Worm (Caenorhabditis elegans) whole organism, L4 larva: Measurements from ENCODE around the gene C46A5.6.

Source experiments
- D1046.2 ChIP-seq: fragments of 200-800 bp; sonication (Bioruptor generic); IDR thresholded peaks from 2 replicates; pipeline ENCODE4 v1.3.6; 2022; ENCODE audit warnings: missing genetic modification characterization, missing compliant biosample characterization
- F26F4.8 ChIP-seq: fragments of 200-800 bp; sonication (Bioruptor generic); conservative IDR thresholded peaks from 2 replicates; pipeline ENCODE4 v1.3.6; 2022; ENCODE audit warnings: missing genetic modification characterization, missing compliant biosample characterization
- T26A8.4 ChIP-seq: fragments of 200-800 bp; sonication (Bioruptor generic); IDR thresholded peaks from 2 replicates; pipeline ENCODE4 v1.3.6; 2022; ENCODE audit warnings: missing genetic modification characterization, missing compliant biosample characterization
- Y105C5A.15 ChIP-seq: fragments of 200-800 bp; sonication (Bioruptor generic); IDR thresholded peaks from 2 replicates; pipeline ENCODE4 v1.3.6; 2022; ENCODE audit warnings: missing genetic modification characterization, missing compliant biosample characterization
- aha-1 ChIP-seq: fragments of 150-350 bp; peaks from one replicate; lab custom pipeline; 2014; ENCODE audit warnings: missing biosample characterization, missing genetic modification characterization
- aly-2 ChIP-seq: sonication (generic microtip); optimal IDR thresholded peaks from 2 replicates; lab custom pipeline; 2018; ENCODE audit warnings: missing biosample characterization, missing genetic modification characterization
- arid-1 ChIP-seq: fragments of 200-800 bp; sonication (Bioruptor generic); conservative IDR thresholded peaks from 2 replicates; pipeline ENCODE4 v1.3.6; 2022; ENCODE audit warnings: missing genetic modification reagents, missing genetic modification characterization, missing compliant biosample characterization
- ceh-28 ChIP-seq: fragments of 150-350 bp; optimal IDR thresholded peaks from 2 replicates; lab custom pipeline; 2014; ENCODE audit warnings: missing biosample characterization, missing genetic modification reagents, missing genetic modification characterization
- ceh-44 ChIP-seq: fragments of 200-800 bp; sonication (Bioruptor generic); IDR thresholded peaks from 2 replicates; pipeline ENCODE4 v1.3.6; 2022; ENCODE audit warnings: missing genetic modification reagents, missing genetic modification characterization, missing compliant biosample characterization
- ces-1 ChIP-seq: fragments of 150-350 bp; sonication (generic microtip); optimal IDR thresholded peaks from 4 replicates; lab custom pipeline; 2014; ENCODE audit warnings: missing biosample characterization, missing genetic modification reagents, missing genetic modification characterization
- cey-2 ChIP-seq: sonication (generic microtip); optimal IDR thresholded peaks from 3 replicates; lab custom pipeline; 2017; ENCODE audit warnings: missing genetic modification characterization, mild to moderate bottlenecking, missing compliant biosample characterization, antibody characterized with exemption, borderline replicate concordance; ENCODE audit not compliant: insufficient read depth
- daf-16 ChIP-seq, 3 experiments: sonication (generic microtip); optimal IDR thresholded peaks; 2 replicates each; lab custom pipeline; 2016 to 2017; ENCODE audit warnings: missing genetic modification characterization in 3 of 3, missing genetic modification reagents in 3 of 3, mild to moderate bottlenecking in 2 of 3, missing compliant biosample characterization in 2 of 3, missing biosample characterization in 1 of 3, moderate library complexity in 1 of 3
- duxl-1 ChIP-seq: sonication (generic microtip); optimal IDR thresholded peaks from 2 replicates; lab custom pipeline; 2016; ENCODE audit warnings: mild to moderate bottlenecking, missing genetic modification characterization, moderate library complexity, missing compliant biosample characterization; ENCODE audit not compliant: poor library complexity
- egl-43 ChIP-seq: fragments of 200-800 bp; sonication (Bioruptor generic); IDR thresholded peaks from 2 replicates; pipeline ENCODE4 v1.3.6; 2022; ENCODE audit warnings: missing genetic modification reagents, missing genetic modification characterization, missing compliant biosample characterization
- gei-8 ChIP-seq: fragments of 200-800 bp; sonication (Bioruptor generic); optimal IDR thresholded peaks from 2 replicates; lab custom pipeline; 2018; ENCODE audit warnings: mild to moderate bottlenecking, missing genetic modification characterization, missing compliant biosample characterization
- hlh-11 ChIP-seq: fragments of 200-800 bp; sonication (Bioruptor generic); optimal IDR thresholded peaks from 2 replicates; lab custom pipeline; 2018; ENCODE audit warnings: mild to moderate bottlenecking, missing genetic modification characterization, missing compliant biosample characterization
- hlh-30 ChIP-seq: sonication (generic microtip); optimal IDR thresholded peaks from 2 replicates; lab custom pipeline; 2017; ENCODE audit warnings: antibody characterized with exemption, mild to moderate bottlenecking, missing genetic modification characterization, missing compliant biosample characterization; ENCODE audit not compliant: insufficient read depth
- jun-1 ChIP-seq: fragments of 150-350 bp; optimal IDR thresholded peaks from 2 replicates; lab custom pipeline; 2014; ENCODE audit warnings: missing biosample characterization, missing genetic modification reagents, missing genetic modification characterization
- lin-1 ChIP-seq: fragments of 200-800 bp; sonication (Bioruptor generic); IDR thresholded peaks from 2 replicates; pipeline ENCODE4 v1.3.6; 2022; ENCODE audit warnings: missing genetic modification reagents, missing genetic modification characterization, missing compliant biosample characterization
- lin-15B ChIP-seq: fragments of 150-350 bp; sonication (generic microtip); optimal IDR thresholded peaks from 3 replicates; lab custom pipeline; 2014; ENCODE audit warnings: missing biosample characterization, missing genetic modification characterization
- lin-39 ChIP-seq: fragments of 150-350 bp; optimal IDR thresholded peaks from 2 replicates; lab custom pipeline; 2014; ENCODE audit warnings: missing biosample characterization, missing genetic modification reagents, missing genetic modification characterization
- mdl-1 ChIP-seq, 2 experiments: fragments of 150-350 bp in 1 of 2; sonication (generic microtip) in 1 of 2; optimal IDR thresholded peaks; 2 replicates each; lab custom pipeline; 2014 to 2017; ENCODE audit warnings: missing biosample characterization in 2 of 2, missing genetic modification characterization in 2 of 2
- mdt-29 ChIP-seq: fragments of 200-800 bp; sonication (Bioruptor generic); IDR thresholded peaks from 2 replicates; pipeline ENCODE4 v1.3.6; 2022; ENCODE audit warnings: missing genetic modification reagents, missing genetic modification characterization, missing compliant biosample characterization
- mep-1 ChIP-seq: fragments of 150-350 bp; sonication (generic microtip); optimal IDR thresholded peaks from 3 replicates; lab custom pipeline; 2014; ENCODE audit warnings: missing biosample characterization, missing genetic modification characterization
- mes-2 ChIP-seq: sonication (generic microtip); optimal IDR thresholded peaks from 2 replicates; lab custom pipeline; 2016; ENCODE audit warnings: missing genotype, mild to moderate bottlenecking, missing genetic modification characterization, missing compliant biosample characterization; ENCODE audit not compliant: poor library complexity, severe bottlenecking
- mxl-2 ChIP-seq: fragments of 200-800 bp; sonication (Bioruptor generic); conservative IDR thresholded peaks from 2 replicates; pipeline ENCODE4 v1.3.6; 2022; ENCODE audit warnings: missing genetic modification reagents, missing genetic modification characterization, missing compliant biosample characterization
- nhr-111 ChIP-seq: fragments of 200-800 bp; sonication (Bioruptor generic); optimal IDR thresholded peaks from 2 replicates; lab custom pipeline; 2018; ENCODE audit warnings: mild to moderate bottlenecking, missing genetic modification characterization, missing compliant biosample characterization
- nhr-41 ChIP-seq: fragments of 200-800 bp; sonication (Bioruptor generic); IDR thresholded peaks from 2 replicates; pipeline ENCODE4 v1.3.6; 2022; ENCODE audit warnings: missing genetic modification reagents, missing genetic modification characterization, missing compliant biosample characterization
- pha-4 ChIP-seq, 2 experiments: fragments of 150-350 bp in 1 of 2; fragments of 200-800 bp in 1 of 2; sonication (Bioruptor generic) in 1 of 2; IDR thresholded peaks in 1 of 2; optimal IDR thresholded peaks in 1 of 2; 2 replicates each; pipeline versions ENCODE4 v1.3.6 to Lab custom; 2014 to 2022; ENCODE audit warnings: missing genetic modification characterization in 2 of 2, missing genetic modification reagents in 2 of 2, missing biosample characterization in 1 of 2, missing compliant biosample characterization in 1 of 2
- php-3 ChIP-seq: fragments of 200-800 bp; sonication (Bioruptor generic); IDR thresholded peaks from 2 replicates; pipeline ENCODE4 v1.3.6; 2022; ENCODE audit warnings: missing genetic modification reagents, missing genetic modification characterization, missing compliant biosample characterization
- sdz-12 ChIP-seq: fragments of 200-800 bp; sonication (Bioruptor generic); optimal IDR thresholded peaks from 2 replicates; lab custom pipeline; 2018; ENCODE audit warnings: mild to moderate bottlenecking, missing genetic modification characterization, missing compliant biosample characterization
- set-16 ChIP-seq: fragments of 200-800 bp; sonication (Bioruptor generic); IDR thresholded peaks from 2 replicates; pipeline ENCODE4 v1.3.6; 2022; ENCODE audit warnings: missing genetic modification reagents, missing genetic modification characterization, missing compliant biosample characterization
- skn-1 ChIP-seq: fragments of 150-350 bp; optimal IDR thresholded peaks from 2 replicates; lab custom pipeline; 2014; ENCODE audit warnings: missing biosample characterization, missing genetic modification characterization
- spr-1 ChIP-seq: sonication (generic microtip); optimal IDR thresholded peaks from 2 replicates; lab custom pipeline; 2016; ENCODE audit warnings: mild to moderate bottlenecking, missing genetic modification characterization, missing compliant biosample characterization
- spr-3 ChIP-seq: fragments of 200-800 bp; sonication (Bioruptor generic); optimal IDR thresholded peaks from 2 replicates; lab custom pipeline; 2018; ENCODE audit warnings: mild to moderate bottlenecking, missing genetic modification characterization, missing compliant biosample characterization
- unc-130 ChIP-seq: sonication (generic microtip); optimal IDR thresholded peaks from 2 replicates; lab custom pipeline; 2016; ENCODE audit warnings: missing genetic modification reagents, missing genetic modification characterization, missing compliant biosample characterization
- unc-62 ChIP-seq, 3 experiments: fragments of 150-350 bp in 1 of 3; sonication (generic microtip); optimal IDR thresholded peaks in 2 of 3; peaks in 1 of 3; 1 replicate in 1 of 3; 2 replicates in 2 of 3; lab custom pipeline; 2014 to 2017; ENCODE audit warnings: missing biosample characterization in 3 of 3, missing genetic modification characterization in 3 of 3, missing genetic modification reagents in 3 of 3, missing genotype in 1 of 3
- zag-1 ChIP-seq: fragments of 150-350 bp; optimal IDR thresholded peaks from 2 replicates; lab custom pipeline; 2014; ENCODE audit warnings: missing biosample characterization, missing genetic modification characterization
- zfp-2 ChIP-seq: sonication (generic microtip); optimal IDR thresholded peaks from 2 replicates; lab custom pipeline; 2016; ENCODE audit warnings: mild to moderate bottlenecking, missing genetic modification characterization, missing compliant biosample characterization
- zfp-3 ChIP-seq: fragments of 200-800 bp; sonication (Bioruptor generic); conservative IDR thresholded peaks from 2 replicates; pipeline ENCODE4 v1.3.6; 2022; ENCODE audit warnings: missing genetic modification reagents, missing genetic modification characterization, missing compliant biosample characterization
- zip-2 ChIP-seq: fragments of 150-350 bp; optimal IDR thresholded peaks from 2 replicates; lab custom pipeline; 2014; ENCODE audit warnings: missing biosample characterization, missing genetic modification characterization

The C46A5.6 gene

DNA sequence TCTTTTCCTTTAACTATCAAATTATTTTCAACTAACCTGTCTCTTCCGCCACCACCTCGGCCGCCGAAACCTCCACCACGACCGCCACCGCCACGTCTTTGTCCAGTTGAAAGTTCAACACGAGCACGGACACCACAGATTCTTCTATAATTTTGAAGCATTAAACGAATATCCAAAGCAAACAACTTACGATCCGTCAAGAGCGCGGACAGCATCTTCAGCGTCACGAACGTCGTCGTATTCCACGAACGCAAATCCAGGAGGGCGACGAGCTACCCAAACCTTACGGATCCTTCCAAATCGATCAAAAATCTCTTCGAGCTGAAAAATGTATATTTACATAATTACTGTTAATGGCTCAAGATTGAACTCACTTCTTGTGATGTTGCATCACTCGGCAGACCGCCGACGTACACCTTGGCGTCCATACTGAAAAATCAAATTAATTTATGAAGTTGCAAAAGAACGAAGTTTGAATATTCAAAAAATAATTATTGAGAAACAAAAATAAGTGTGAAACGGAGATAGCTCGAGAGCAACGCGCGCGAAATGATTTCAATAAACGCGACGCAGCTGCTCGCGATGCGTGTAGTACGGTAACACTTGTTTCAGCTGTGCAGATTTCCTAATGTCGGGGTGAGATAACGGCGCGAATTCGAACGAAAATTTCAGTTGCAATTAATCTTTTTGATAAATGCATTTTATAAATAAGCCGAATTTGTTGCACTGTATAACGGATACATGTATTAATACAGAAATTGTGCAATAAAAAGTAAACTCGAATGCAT, 27.3 kb upstream of the C46A5.6 start, which contains the start of gene rsp-6 (continued):
- TF ChIP-seq pha-4 (GFP tag; IDR thresholded peaks at IDR 0.05; lab: Robert Waterston, UW) (peak; percentile 61), pha-4 (tag; optimal IDR thresholded peaks at IDR 0.05; lab: Kevin White, UChicago) (peak; percentile 43), lin-1 (GFP tag; lab: Robert Waterston, UW) (no peak), ceh-28 (no peak), zip-2 (tag; lab: Kevin White, UChicago) (no peak), mep-1 (tag; lab: Kevin White, UChicago) (peak; percentile 91), aly-2 (no peak)

DNA sequence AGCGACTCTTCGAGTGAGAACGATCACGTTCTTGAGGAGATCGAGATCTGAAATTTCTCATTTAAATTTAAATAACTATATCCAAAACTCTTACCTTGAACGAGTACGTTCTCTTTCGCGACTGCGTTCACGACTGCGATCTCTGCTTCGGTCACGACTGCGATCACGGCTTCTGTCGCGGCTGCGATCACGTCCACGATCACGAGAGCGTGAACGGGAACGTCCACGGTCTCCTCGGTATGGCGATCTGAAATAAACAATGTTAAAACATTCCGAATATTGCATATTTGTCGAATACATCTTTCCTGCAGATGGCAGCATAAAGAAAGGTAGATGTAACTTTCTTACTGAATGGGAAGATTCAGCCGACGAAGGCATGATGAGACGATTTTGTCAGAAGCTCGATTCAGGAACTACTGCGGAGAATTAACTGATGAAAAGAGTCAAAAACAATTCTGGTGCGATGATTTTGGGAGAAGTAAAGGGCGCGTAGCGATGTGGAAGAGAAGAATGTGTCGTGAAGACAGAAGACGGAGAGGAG, 26.6 kb upstream of the C46A5.6 start:
- TF ChIP-seq ces-1 (no peak), egl-43 (GFP tag; lab: Robert Waterston, UW) (peak; percentile 3; the same call in 1 of the 2 replicates), aha-1 (peak; percentile 59), set-16 (0 out of 2 replicates have a peak, but pooled peaks have one; percentile 12)

DNA sequence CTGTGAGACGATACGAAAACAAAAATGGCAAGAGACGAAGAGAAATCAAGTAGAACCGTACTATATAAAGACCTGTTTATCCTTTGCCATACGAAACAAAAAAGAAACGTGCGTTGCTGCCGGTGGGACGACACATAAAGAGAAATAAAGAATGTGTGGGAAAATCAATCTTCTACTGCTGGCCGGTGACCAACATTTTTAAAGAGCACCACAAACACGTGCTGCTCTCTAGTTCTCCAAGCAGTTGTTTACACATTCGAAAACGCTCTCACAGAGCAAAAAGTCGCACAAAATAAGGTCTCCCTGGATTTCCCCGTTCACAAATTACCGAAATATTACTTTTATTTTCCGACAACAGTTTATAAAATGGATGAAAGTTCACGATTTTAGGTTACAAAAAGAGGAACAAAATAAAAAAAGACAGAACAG, 25.9 kb upstream of the C46A5.6 start, which contains the start of gene imp-3:
Gene imp-3 (minus strand): TSS at position 93 of the 429 bp plus-strand sequence.
- TF ChIP-seq skn-1 (tag; lab: Kevin White, UChicago) = no peak
- TF ChIP-seq mxl-2 (GFP tag; lab: Robert Waterston, UW) = peak; percentile 46; the same call in 1 of the 2 replicates
- no peak for TF ChIP-seq ceh-44 (GFP tag; lab: Robert Waterston, UW)
- TF ChIP-seq mdl-1 (tag; optimal IDR thresholded peaks at IDR 0.05; lab: Kevin White, UChicago) = peak; percentile 41 to 88
- TF ChIP-seq zfp-2 (tag; lab: Kevin White, UChicago) = no peak
- TF ChIP-seq daf-16 (GFP tag; optimal IDR thresholded peaks at IDR 0.05; lab: Kevin White, UChicago) = peak; percentile 28 to 60
- peak; percentile 88 for TF ChIP-seq daf-16 (tag; optimal IDR thresholded peaks at IDR 0.05; lab: Kevin White, UChicago)
- peak; percentile 53 for TF ChIP-seq zfp-3 (GFP tag; lab: Robert Waterston, UW)
- peak; percentile 18 for TF ChIP-seq spr-1
- TF ChIP-seq pha-4 (GFP tag; IDR thresholded peaks at IDR 0.05; lab: Robert Waterston, UW) = peak; percentile 71; the same call in 1 of the 2 replicates
- TF ChIP-seq pha-4 (tag; optimal IDR thresholded peaks at IDR 0.05; lab: Kevin White, UChicago) = peak; percentile 49
- no peak for TF ChIP-seq unc-130
- TF ChIP-seq hlh-30 (tag; lab: Kevin White, UChicago) = peak; percentile 81
- TF ChIP-seq lin-39 (tag; lab: Kevin White, UChicago) = no peak
- no peak for TF ChIP-seq ceh-28
- no peak for TF ChIP-seq duxl-1 (tag; lab: Kevin White, UChicago)
- peak; percentile 36 for TF ChIP-seq gei-8 (GFP tag; lab: Kevin White, UChicago)
- TF ChIP-seq aha-1 = peak; percentile 98
- peak in 1 of 2 experiments; percentile 12 for TF ChIP-seq unc-62 (GFP tag; optimal IDR thresholded peaks at IDR 0.05 in 1 of 2; lab: Kevin White, UChicago)
- TF ChIP-seq unc-62 (tag; optimal IDR thresholded peaks at IDR 0.05; lab: Kevin White, UChicago) = no peak
- peak; percentile 67 for TF ChIP-seq hlh-11 (tag; lab: Kevin White, UChicago)
- peak; percentile 69; the same call in 1 of the 2 replicates for TF ChIP-seq D1046.2 (GFP tag; lab: Robert Waterston, UW)
- no peak for TF ChIP-seq nhr-41
- no peak for TF ChIP-seq sdz-12
- no peak for TF ChIP-seq zag-1
- TF ChIP-seq mes-2 (tag; lab: Kevin White, UChicago) = peak; percentile 52
- peak; percentile 65; the same call in 1 of the 2 replicates for TF ChIP-seq arid-1 (GFP tag; lab: Robert Waterston, UW)
- TF ChIP-seq cey-2 (tag; lab: Kevin White, UChicago) = no peak
- no peak for TF ChIP-seq mdt-29
- peak; percentile 40 for TF ChIP-seq nhr-111 (GFP tag; lab: Kevin White, UChicago)
- no peak for TF ChIP-seq F26F4.8 (GFP tag; lab: Robert Waterston, UW)
- TF ChIP-seq T26A8.4 (GFP tag; lab: Robert Waterston, UW) = peak; percentile 69
- peak; percentile 66; the same call in 1 of the 2 replicates for TF ChIP-seq Y105C5A.15
- TF ChIP-seq jun-1 (tag; lab: Kevin White, UChicago) = no peak
- TF ChIP-seq spr-3 (GFP tag; lab: Kevin White, UChicago) = peak; percentile 11
- TF ChIP-seq egl-43 (GFP tag; lab: Robert Waterston, UW) = 0 out of 2 replicates have a peak, but pooled peaks have one; percentile 27
- TF ChIP-seq php-3 (GFP tag; lab: Robert Waterston, UW) = 0 out of 2 replicates have a peak, but pooled peaks have one; percentile 30
- no peak for TF ChIP-seq lin-15B (tag; lab: Kevin White, UChicago)
- TF ChIP-seq lin-1 (GFP tag; lab: Robert Waterston, UW) = 0 out of 2 replicates have a peak, but pooled peaks have one; percentile 47
